Fruit fly (Drosophila melanogaster) whole organism, embryonic: ENCODE measurements around the gene Crtc.

ENCODE experiments used
- BEAF-32 ChIP-seq: fragments of 200-800 bp; sonication (Bioruptor generic); optimal IDR thresholded peaks from 3 replicates; lab custom pipeline; 2017; ENCODE audit warnings: missing biosample characterization, missing genetic modification characterization, mild to moderate bottlenecking, moderate library complexity, missing genetic modification reagents
- Bteb2 ChIP-seq: fragments of 200-800 bp; sonication (Bioruptor generic); optimal IDR thresholded peaks from 2 replicates; lab custom pipeline; 2016; ENCODE audit warnings: missing biosample characterization, missing genetic modification characterization
- CG12071 ChIP-seq: fragments of 200-800 bp; sonication (Bioruptor generic); optimal IDR thresholded peaks from 3 replicates; lab custom pipeline; 2018; ENCODE audit warnings: missing biosample characterization, mild to moderate bottlenecking, missing genetic modification characterization
- CG14050 ChIP-seq: fragments of 200-800 bp; sonication (Bioruptor generic); IDR thresholded peaks from 3 replicates; pipeline ENCODE4 v1.3.6; 2022; ENCODE audit warnings: missing biosample characterization, missing genetic modification characterization
- CG15514 ChIP-seq: fragments of 200-800 bp; sonication (Bioruptor generic); optimal IDR thresholded peaks from 3 replicates; lab custom pipeline; 2017; ENCODE audit warnings: missing biosample characterization, missing genetic modification characterization, mild to moderate bottlenecking, moderate library complexity, missing genetic modification reagents
- CG16815 ChIP-seq: fragments of 200-800 bp; sonication (Bioruptor generic); optimal IDR thresholded peaks from 3 replicates; lab custom pipeline; 2017; ENCODE audit warnings: missing biosample characterization, mild to moderate bottlenecking, missing genetic modification characterization
- CG17328 ChIP-seq: fragments of 200-800 bp; sonication (Bioruptor generic); IDR thresholded peaks from 2 replicates; pipeline ENCODE4 v1.3.6; 2022; ENCODE audit warnings: missing biosample characterization, missing genetic modification characterization
- CG2889 ChIP-seq: fragments of 200-800 bp; sonication (Bioruptor generic); IDR thresholded peaks from 3 replicates; pipeline ENCODE4 v1.3.6; 2022; ENCODE audit warnings: missing biosample characterization, missing genetic modification characterization
- CG33557 ChIP-seq: fragments of 200-800 bp; sonication (Bioruptor generic); optimal IDR thresholded peaks from 2 replicates; lab custom pipeline; 2019; ENCODE audit warnings: missing biosample characterization, mild to moderate bottlenecking, missing genetic modification characterization, moderate library complexity
- CG6175 ChIP-seq: fragments of 200-800 bp; sonication (Bioruptor generic); IDR thresholded peaks from 3 replicates; pipeline ENCODE4 v1.3.6; 2022; ENCODE audit warnings: missing biosample characterization, missing genetic modification characterization
- CG6765 ChIP-seq: fragments of 200-800 bp; sonication (Bioruptor generic); optimal IDR thresholded peaks from 3 replicates; lab custom pipeline; 2017; ENCODE audit warnings: missing biosample characterization, mild to moderate bottlenecking, missing genetic modification characterization
- CG8359 ChIP-seq: fragments of 200-800 bp; sonication (Bioruptor generic); optimal IDR thresholded peaks from 2 replicates; lab custom pipeline; 2017; ENCODE audit warnings: missing biosample characterization, mild to moderate bottlenecking, missing genetic modification characterization, borderline replicate concordance
- CTCF ChIP-seq: fragments of 200-800 bp; sonication (Bioruptor generic); optimal IDR thresholded peaks from 2 replicates; lab custom pipeline; 2017; ENCODE audit warnings: missing biosample characterization, mild to moderate bottlenecking, missing genetic modification characterization, moderate library complexity
- Dad ChIP-seq: fragments of 200-800 bp; sonication (Bioruptor generic); optimal IDR thresholded peaks from 3 replicates; lab custom pipeline; 2016; ENCODE audit warnings: missing biosample characterization, missing genetic modification characterization
- Dip2 ChIP-seq: fragments of 200-800 bp; sonication (Bioruptor generic); IDR thresholded peaks from 2 replicates; pipeline ENCODE4 v1.3.6; 2022; ENCODE audit warnings: missing biosample characterization, missing genetic modification characterization
- Eip74EF ChIP-seq, 2 experiments: fragments of 200-800 bp in 1 of 2; fragments of >200 bp in 1 of 2; sonication (Bioruptor generic) in 1 of 2; optimal IDR thresholded peaks; 2 replicates each; lab custom pipeline; 2017 to 2019; ENCODE audit warnings: missing biosample characterization in 2 of 2, missing genetic modification characterization in 2 of 2, mild to moderate bottlenecking in 1 of 2, moderate library complexity in 1 of 2
- Elba2 ChIP-seq: fragments of 200-800 bp; sonication (Bioruptor generic); optimal IDR thresholded peaks from 3 replicates; lab custom pipeline; 2016; ENCODE audit warnings: missing biosample characterization, missing genetic modification characterization
- GATAe ChIP-seq: fragments of 200-800 bp; sonication (Bioruptor generic); conservative IDR thresholded peaks from 2 replicates; pipeline ENCODE4 v1.3.6; 2022; ENCODE audit warnings: missing biosample characterization, missing genetic modification characterization
- Jarid2 ChIP-seq: fragments of 200-800 bp; sonication (Bioruptor generic); optimal IDR thresholded peaks from 3 replicates; lab custom pipeline; 2017; ENCODE audit warnings: mild to moderate bottlenecking, missing biosample characterization, missing genetic modification reagents, missing genetic modification characterization
- Kr ChIP-seq: fragments of 200-800 bp; sonication (Bioruptor generic); optimal IDR thresholded peaks from 2 replicates; lab custom pipeline; 2017; ENCODE audit warnings: missing biosample characterization, mild to moderate bottlenecking, missing genetic modification characterization
- Myb ChIP-seq: fragments of 200-800 bp; sonication (Bioruptor generic); optimal IDR thresholded peaks from 2 replicates; lab custom pipeline; 2016; ENCODE audit warnings: missing biosample characterization, missing genetic modification characterization
- NC2α ChIP-seq: fragments of 200-800 bp; sonication (Bioruptor generic); optimal IDR thresholded peaks from 2 replicates; lab custom pipeline; 2016; ENCODE audit warnings: missing biosample characterization, missing genetic modification characterization
- NFAT ChIP-seq: fragments of 200-800 bp; sonication (Bioruptor generic); IDR thresholded peaks from 2 replicates; pipeline ENCODE4 v1.3.6; 2022; ENCODE audit warnings: missing biosample characterization, missing genetic modification characterization
- Opbp ChIP-seq: fragments of 200-800 bp; sonication (Bioruptor generic); IDR thresholded peaks from 3 replicates; pipeline ENCODE4 v1.3.6; 2022; ENCODE audit warnings: missing biosample characterization, missing genetic modification characterization; ENCODE audit not compliant: partially characterized antibody
- Poxn ChIP-seq: fragments of 200-800 bp; sonication (Bioruptor generic); IDR thresholded peaks from 2 replicates; pipeline ENCODE4 v1.3.6; 2022; ENCODE audit warnings: missing biosample characterization, missing genetic modification characterization
- ab ChIP-seq: fragments of 200-800 bp; sonication (Bioruptor generic); optimal IDR thresholded peaks from 2 replicates; lab custom pipeline; 2016; ENCODE audit warnings: missing biosample characterization, missing genetic modification characterization
- ap ChIP-seq: fragments of 200-800 bp; sonication (Bioruptor generic); IDR thresholded peaks from 2 replicates; pipeline ENCODE4 v1.3.6; 2022; ENCODE audit warnings: missing biosample characterization, missing genetic modification characterization
- ara ChIP-seq: fragments of 200-800 bp; sonication (Bioruptor generic); IDR thresholded peaks from 2 replicates; pipeline ENCODE4 v1.3.6; 2022; ENCODE audit warnings: missing biosample characterization, missing genetic modification characterization
- caup ChIP-seq: fragments of 200-800 bp; sonication (Bioruptor generic); optimal IDR thresholded peaks from 3 replicates; lab custom pipeline; 2017; ENCODE audit warnings: missing biosample characterization, mild to moderate bottlenecking, missing genetic modification characterization, moderate library complexity; ENCODE audit not compliant: severe bottlenecking
- chm ChIP-seq: fragments of 200-800 bp; sonication (Bioruptor generic); IDR thresholded peaks from 2 replicates; pipeline ENCODE4 v1.3.6; 2022; ENCODE audit warnings: missing biosample characterization, missing genetic modification characterization
- cwo ChIP-seq: fragments of 200-800 bp; sonication (Bioruptor generic); optimal IDR thresholded peaks from 3 replicates; lab custom pipeline; 2017; ENCODE audit warnings: missing biosample characterization, missing genetic modification characterization, mild to moderate bottlenecking, moderate library complexity, missing genetic modification reagents
- disco-r ChIP-seq: fragments of 200-800 bp; sonication (Bioruptor generic); optimal IDR thresholded peaks from 2 replicates; lab custom pipeline; 2016; ENCODE audit warnings: missing biosample characterization, missing genetic modification characterization
- ems ChIP-seq: fragments of 200-800 bp; sonication (Bioruptor generic); optimal IDR thresholded peaks from 3 replicates; lab custom pipeline; 2016; ENCODE audit warnings: missing biosample characterization, missing genetic modification characterization
- ewg ChIP-seq: fragments of 200-800 bp; sonication (Bioruptor generic); optimal IDR thresholded peaks from 3 replicates; lab custom pipeline; 2017; ENCODE audit warnings: mild to moderate bottlenecking, missing biosample characterization, missing genetic modification reagents, missing genetic modification characterization
- gce ChIP-seq: fragments of 200-800 bp; sonication (Bioruptor generic); IDR thresholded peaks from 3 replicates; pipeline ENCODE4 v1.3.6; 2022; ENCODE audit warnings: missing biosample characterization, missing genetic modification characterization
- gcm2 ChIP-seq: fragments of 200-800 bp; sonication (Bioruptor generic); optimal IDR thresholded peaks from 2 replicates; lab custom pipeline; 2016; ENCODE audit warnings: missing biosample characterization, missing genetic modification characterization
- jumu ChIP-seq: fragments of 200-800 bp; sonication (Bioruptor generic); optimal IDR thresholded peaks from 3 replicates; lab custom pipeline; 2016; ENCODE audit warnings: missing biosample characterization, missing genetic modification characterization
- kni ChIP-seq: fragments of 200-800 bp; sonication (Bioruptor generic); optimal IDR thresholded peaks from 3 replicates; lab custom pipeline; 2017; ENCODE audit warnings: mild to moderate bottlenecking, missing biosample characterization, missing genetic modification reagents, missing genetic modification characterization
- lab ChIP-seq: fragments of 200-800 bp; sonication (Bioruptor generic); optimal IDR thresholded peaks from 3 replicates; lab custom pipeline; 2017; ENCODE audit warnings: missing biosample characterization, missing genetic modification characterization, mild to moderate bottlenecking, moderate library complexity, missing genetic modification reagents
- luna ChIP-seq: fragments of 200-800 bp; sonication (Bioruptor generic); optimal IDR thresholded peaks from 2 replicates; lab custom pipeline; 2016; ENCODE audit warnings: missing biosample characterization, missing genetic modification characterization
- otp ChIP-seq: fragments of 200-800 bp; sonication (Bioruptor generic); IDR thresholded peaks from 3 replicates; pipeline ENCODE4, ENCODE4 v1.3.6; 2022; ENCODE audit warnings: missing biosample characterization, missing genetic modification characterization
- psq ChIP-seq: fragments of 200-800 bp; sonication (Bioruptor generic); optimal IDR thresholded peaks from 2 replicates; lab custom pipeline; 2017; ENCODE audit warnings: missing biosample characterization, missing genetic modification characterization
- sc ChIP-seq, 3 experiments: fragments of >200 bp in 2 of 3; fragments of 200-800 bp in 1 of 3; sonication (Bioruptor generic) in 1 of 3; optimal IDR thresholded peaks; 2 replicates in 2 of 3; 3 replicates in 1 of 3; lab custom pipeline; 2017; ENCODE audit warnings: mild to moderate bottlenecking in 1 of 3, missing biosample characterization in 1 of 3, missing genetic modification characterization in 1 of 3, missing genetic modification reagents in 1 of 3
- schlank ChIP-seq: fragments of 200-800 bp; sonication (Bioruptor generic); optimal IDR thresholded peaks from 2 replicates; lab custom pipeline; 2018; ENCODE audit warnings: missing biosample characterization, mild to moderate bottlenecking, missing genetic modification characterization
- ssp ChIP-seq: fragments of 200-800 bp; sonication (Bioruptor generic); IDR thresholded peaks from 2 replicates; pipeline ENCODE4 v1.3.6; 2022; ENCODE audit warnings: missing biosample characterization, missing genetic modification characterization
- tll ChIP-seq, 2 experiments: fragments of 200-800 bp in 1 of 2; fragments of >200 bp in 1 of 2; sonication (Bioruptor generic) in 1 of 2; optimal IDR thresholded peaks; 2 replicates each; lab custom pipeline; 2017 to 2019; ENCODE audit warnings: missing biosample characterization in 2 of 2, missing genetic modification characterization in 2 of 2, mild to moderate bottlenecking in 1 of 2, moderate library complexity in 1 of 2
- ttk ChIP-seq: fragments of 200-800 bp; sonication (Bioruptor generic); IDR thresholded peaks from 2 replicates; pipeline ENCODE4 v2.1.2; 2022; ENCODE audit warnings: missing biosample characterization, missing genetic modification characterization
- tup ChIP-seq: fragments of 200-800 bp; sonication (Bioruptor generic); optimal IDR thresholded peaks from 2 replicates; lab custom pipeline; 2016; ENCODE audit warnings: missing biosample characterization, mild to moderate bottlenecking, missing genetic modification characterization, moderate library complexity
- unpg ChIP-seq: fragments of 200-800 bp; sonication (Bioruptor generic); optimal IDR thresholded peaks from 3 replicates; lab custom pipeline; 2018; ENCODE audit warnings: missing biosample characterization, mild to moderate bottlenecking, missing genetic modification characterization, moderate library complexity
- wek ChIP-seq: fragments of 200-800 bp; sonication (Bioruptor generic); optimal IDR thresholded peaks from 3 replicates; lab custom pipeline; 2018; ENCODE audit warnings: missing biosample characterization, mild to moderate bottlenecking, missing genetic modification characterization, moderate library complexity

Crtc gene

DNA sequence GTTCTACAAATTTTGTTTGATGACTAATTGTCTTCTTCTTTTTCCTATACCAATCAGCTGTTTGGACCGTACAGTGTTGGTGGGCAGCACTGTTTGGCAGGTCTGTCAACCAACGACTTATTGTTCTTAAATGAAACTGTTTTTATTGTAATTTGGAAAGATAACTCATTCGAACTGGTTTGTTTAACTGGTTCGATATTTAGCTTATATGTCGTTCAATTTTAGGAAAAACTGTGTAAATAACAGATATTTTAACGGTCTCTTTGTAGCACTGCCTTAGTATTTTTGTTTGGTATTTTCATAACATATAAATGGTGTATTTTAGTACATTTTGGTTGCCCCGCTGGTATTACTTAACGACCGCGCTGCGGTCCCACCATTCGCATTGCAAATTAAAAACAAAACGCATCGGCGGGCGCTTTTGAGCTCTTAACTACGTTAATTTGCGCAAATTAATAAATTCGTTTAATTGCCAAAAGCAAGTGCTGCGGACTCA is 47.5 kb downstream of the Crtc start, which contains the start of the genes Vps60 and anchor (continued):
- TF ChIP-seq ara (GFP tag; lab: Robert Waterston, UW) (no peak), wek (GFP tag; lab: Kevin White, UChicago) (no peak), ems (peak; percentile 75), ewg (GFP tag; lab: Kevin White, UChicago) (peak; percentile 16), luna (GFP tag; lab: Kevin White, UChicago) (peak; percentile 45), CG12071 (no peak), CG14050 (GFP tag; lab: Robert Waterston, UW) (no peak), Myb (GFP tag; lab: Kevin White, UChicago) (peak; percentile 89), caup (peak; percentile 43), schlank (tag; lab: Kevin White, UChicago) (no peak), Elba2 (GFP tag; lab: Kevin White, UChicago) (peak; percentile 4), tup (GFP tag; lab: Kevin White, UChicago) (peak; percentile 4), sc (optimal IDR thresholded peaks at IDR 0.05; lab: Kevin White, UChicago) (no peak), sc (GFP tag; optimal IDR thresholded peaks at IDR 0.05; lab: Kevin White, UChicago) (no peak), CG6175 (GFP tag; lab: Robert Waterston, UW) (no peak), lab (peak; percentile 44), CTCF (GFP tag; lab: Kevin White, UChicago) (no peak), chm (GFP tag; lab: Robert Waterston, UW) (no peak), CG17328 (no peak), NC2α (GFP tag; lab: Kevin White, UChicago) (peak; percentile 37), CG15514 (GFP tag; lab: Kevin White, UChicago) (peak; percentile 88), gcm2 (no peak), disco-r (peak; percentile 42), Bteb2 (GFP tag; lab: Kevin White, UChicago) (peak; percentile 76), Poxn (no peak), NFAT (GFP tag; lab: Robert Waterston, UW) (no peak), CG6765 (GFP tag; lab: Kevin White, UChicago) (peak; percentile 54), psq (no peak), Dip2 (GFP tag; lab: Robert Waterston, UW) (no peak), tll (GFP tag; optimal IDR thresholded peaks at IDR 0.05; lab: Kevin White, UChicago) (no peak), gce (no peak), otp (GFP tag; lab: Robert Waterston, UW) (no peak), CG33557 (GFP tag; lab: Kevin White, UChicago) (peak; percentile 48), ssp (GFP tag; lab: Robert Waterston, UW) (no peak), ab (GFP tag; lab: Kevin White, UChicago) (no peak), BEAF-32 (GFP tag; lab: Kevin White, UChicago) (peak; percentile 56), ttk (no peak), CG8359 (no peak), Dad (GFP tag; lab: Kevin White, UChicago) (peak; percentile 25), GATAe (GFP tag; lab: Robert Waterston, UW) (no peak), kni (GFP tag; lab: Kevin White, UChicago) (no peak), cwo (no peak), ap (GFP tag; lab: Robert Waterston, UW) (no peak), CG16815 (GFP tag; lab: Kevin White, UChicago) (no peak), Opbp (GFP tag; lab: Robert Waterston, UW) (no peak), Kr (GFP tag; lab: Kevin White, UChicago) (no peak), Eip74EF (GFP tag; optimal IDR thresholded peaks at IDR 0.05; lab: Kevin White, UChicago) (peak in 1 of 2 experiments; percentile 74), Jarid2 (GFP tag; lab: Kevin White, UChicago) (peak; percentile 56), CG2889 (no peak), unpg (GFP tag; lab: Kevin White, UChicago) (peak; percentile 37), jumu (GFP tag; lab: Kevin White, UChicago) (peak; percentile 70)
